Fruit fly (Drosophila melanogaster) whole organism, embryonic: ENCODE measurements around the gene jhamt.

Experiments used
- Atf3 ChIP-seq: fragments of 200-800 bp; sonication (Bioruptor generic); optimal IDR thresholded peaks from 3 replicates; lab custom pipeline; 2016; ENCODE audit warnings: missing biosample characterization, missing genetic modification characterization
- Bdp1 ChIP-seq: fragments of 200-800 bp; sonication (Bioruptor generic); optimal IDR thresholded peaks from 3 replicates; lab custom pipeline; 2016; ENCODE audit warnings: missing biosample characterization, missing genetic modification characterization
- CG10147 ChIP-seq: fragments of 200-800 bp; sonication (Bioruptor generic); optimal IDR thresholded peaks from 2 replicates; lab custom pipeline; 2019; ENCODE audit warnings: missing biosample characterization, mild to moderate bottlenecking, missing genetic modification characterization, moderate library complexity
- CG10209 ChIP-seq: fragments of 200-800 bp; sonication (Bioruptor generic); optimal IDR thresholded peaks from 3 replicates; lab custom pipeline; 2017; ENCODE audit warnings: missing biosample characterization, mild to moderate bottlenecking, missing genetic modification characterization, missing genetic modification reagents
- CG11695 ChIP-seq: fragments of 200-800 bp; sonication (Bioruptor generic); IDR thresholded peaks from 3 replicates; pipeline ENCODE4 v1.3.6; 2022; ENCODE audit warnings: missing biosample characterization, missing genetic modification characterization
- CG12744 ChIP-seq: fragments of 200-800 bp; sonication (Bioruptor generic); optimal IDR thresholded peaks from 2 replicates; lab custom pipeline; 2016; ENCODE audit warnings: missing biosample characterization, missing genetic modification characterization
- CG12769 ChIP-seq: fragments of 200-800 bp; sonication (Bioruptor generic); optimal IDR thresholded peaks from 2 replicates; lab custom pipeline; 2019; ENCODE audit warnings: missing biosample characterization, mild to moderate bottlenecking, missing genetic modification characterization, moderate library complexity
- CG13123 ChIP-seq: fragments of 200-800 bp; sonication (Bioruptor generic); optimal IDR thresholded peaks from 2 replicates; lab custom pipeline; 2016; ENCODE audit warnings: missing biosample characterization, missing genetic modification characterization
- CG13894 ChIP-seq: fragments of 200-800 bp; sonication (Bioruptor generic); optimal IDR thresholded peaks from 3 replicates; lab custom pipeline; 2018; ENCODE audit warnings: missing biosample characterization, mild to moderate bottlenecking, missing genetic modification characterization, moderate library complexity
- CG14014 ChIP-seq: fragments of 200-800 bp; sonication (Bioruptor generic); IDR thresholded peaks from 2 replicates; pipeline ENCODE4 v1.3.6; 2022; ENCODE audit warnings: missing biosample characterization, missing genetic modification characterization
- CG14667 ChIP-seq: fragments of 200-800 bp; sonication (Bioruptor generic); IDR thresholded peaks from 2 replicates; pipeline ENCODE4 v1.3.6; 2022; ENCODE audit warnings: missing biosample characterization, missing genetic modification characterization
- CG16779 ChIP-seq: fragments of 200-800 bp; sonication (Bioruptor generic); IDR thresholded peaks from 2 replicates; pipeline ENCODE4 v1.3.6; 2022; ENCODE audit warnings: missing biosample characterization, missing genetic modification characterization
- CG16815 ChIP-seq: fragments of 200-800 bp; sonication (Bioruptor generic); optimal IDR thresholded peaks from 3 replicates; lab custom pipeline; 2017; ENCODE audit warnings: missing biosample characterization, mild to moderate bottlenecking, missing genetic modification characterization
- CG18476 ChIP-seq: fragments of 200-800 bp; sonication (Bioruptor generic); optimal IDR thresholded peaks from 2 replicates; lab custom pipeline; 2016; ENCODE audit warnings: missing biosample characterization, mild to moderate bottlenecking, missing genetic modification characterization
- CG2120 ChIP-seq: fragments of 200-800 bp; sonication (Bioruptor generic); optimal IDR thresholded peaks from 3 replicates; lab custom pipeline; 2016; ENCODE audit warnings: missing biosample characterization, missing genetic modification characterization
- CG31441 ChIP-seq: fragments of 200-800 bp; sonication (Bioruptor generic); IDR thresholded peaks from 2 replicates; pipeline ENCODE4 v1.3.6; 2022; ENCODE audit warnings: missing biosample characterization, missing genetic modification characterization
- CG6175 ChIP-seq: fragments of 200-800 bp; sonication (Bioruptor generic); IDR thresholded peaks from 3 replicates; pipeline ENCODE4 v1.3.6; 2022; ENCODE audit warnings: missing biosample characterization, missing genetic modification characterization
- CG7745 ChIP-seq: fragments of 200-800 bp; sonication (Bioruptor generic); optimal IDR thresholded peaks from 2 replicates; lab custom pipeline; 2018; ENCODE audit warnings: missing biosample characterization, mild to moderate bottlenecking, missing genetic modification characterization, moderate library complexity
- CG7963 ChIP-seq: fragments of 200-800 bp; sonication (Bioruptor generic); IDR thresholded peaks from 3 replicates; pipeline ENCODE4 v1.3.6; 2022; ENCODE audit warnings: missing biosample characterization, missing genetic modification characterization; ENCODE audit not compliant: partially characterized antibody
- CG8478 ChIP-seq: fragments of >200 bp; optimal IDR thresholded peaks from 2 replicates; lab custom pipeline; 2018
- CG9727 ChIP-seq: fragments of 200-800 bp; sonication (Bioruptor generic); optimal IDR thresholded peaks from 3 replicates; lab custom pipeline; 2017; ENCODE audit warnings: missing biosample characterization, mild to moderate bottlenecking, missing genetic modification characterization
- Deaf1 ChIP-seq: fragments of 200-800 bp; optimal IDR thresholded peaks from 3 replicates; lab custom pipeline; 2019; ENCODE audit warnings: missing biosample characterization, mild to moderate bottlenecking, missing genetic modification characterization, moderate library complexity
- Dfd ChIP-seq, 2 experiments: fragments of >200 bp; optimal IDR thresholded peaks; 2 replicates each; lab custom pipeline; 2017; ENCODE audit warnings: missing biosample characterization in 2 of 2, missing genetic modification characterization in 2 of 2
- Dip3 ChIP-seq: fragments of 200-800 bp; sonication (Bioruptor generic); optimal IDR thresholded peaks from 3 replicates; lab custom pipeline; 2016; ENCODE audit warnings: missing biosample characterization, missing genetic modification characterization
- Dref ChIP-seq: fragments of 200-800 bp; sonication (Bioruptor generic); IDR thresholded peaks from 2 replicates; pipeline ENCODE4 v1.3.6; 2022; ENCODE audit warnings: missing biosample characterization, missing genetic modification characterization
- Gsc ChIP-seq: fragments of 200-800 bp; sonication (Bioruptor generic); IDR thresholded peaks from 2 replicates; pipeline ENCODE4 v1.3.6; 2022; ENCODE audit warnings: missing biosample characterization, missing genetic modification characterization
- HLH4C ChIP-seq: fragments of 200-800 bp; sonication (Bioruptor generic); IDR thresholded peaks from 3 replicates; pipeline ENCODE4 v1.3.6; 2022; ENCODE audit warnings: missing biosample characterization, missing genetic modification characterization; ENCODE audit not compliant: partially characterized antibody
- Hr78 ChIP-seq, 2 experiments: fragments of 200-800 bp in 1 of 2; fragments of >200 bp in 1 of 2; sonication (Bioruptor generic) in 1 of 2; optimal IDR thresholded peaks; 2 replicates each; lab custom pipeline; 2017 to 2019; ENCODE audit warnings: missing biosample characterization in 2 of 2, missing genetic modification characterization in 2 of 2, mild to moderate bottlenecking in 1 of 2, moderate library complexity in 1 of 2
- MTF-1 ChIP-seq: fragments of 200-800 bp; sonication (Bioruptor generic); optimal IDR thresholded peaks from 2 replicates; lab custom pipeline; 2018; ENCODE audit warnings: missing biosample characterization, mild to moderate bottlenecking, missing genetic modification characterization, borderline replicate concordance
- Max ChIP-seq: fragments of 200-800 bp; sonication (Bioruptor generic); optimal IDR thresholded peaks from 2 replicates; lab custom pipeline; 2016; ENCODE audit warnings: missing biosample characterization, mild to moderate bottlenecking, missing genetic modification characterization
- Mrtf ChIP-seq: fragments of 200-800 bp; sonication (Bioruptor generic); IDR thresholded peaks from 3 replicates; pipeline ENCODE4 v1.3.6; 2022; ENCODE audit warnings: missing biosample characterization, missing genetic modification characterization
- Pdp1 ChIP-seq, 2 experiments: fragments of 200-800 bp; sonication (Bioruptor generic); optimal IDR thresholded peaks; 3 replicates each; lab custom pipeline; 2016; ENCODE audit warnings: missing biosample characterization in 2 of 2, missing genetic modification characterization in 2 of 2, mild to moderate bottlenecking in 1 of 2, moderate library complexity in 1 of 2
- Stat92E ChIP-seq, 3 experiments: fragments of >200 bp in 2 of 3; fragments of 200-800 bp in 1 of 3; sonication (Bioruptor generic) in 1 of 3; optimal IDR thresholded peaks; 2 replicates each; lab custom pipeline; 2017 to 2019; ENCODE audit warnings: missing biosample characterization in 3 of 3, missing genetic modification characterization in 3 of 3, mild to moderate bottlenecking in 1 of 3, moderate library complexity in 1 of 3
- YL-1 ChIP-seq: fragments of 200-800 bp; sonication (Bioruptor generic); optimal IDR thresholded peaks from 3 replicates; lab custom pipeline; 2017; ENCODE audit warnings: missing biosample characterization, mild to moderate bottlenecking, missing genetic modification characterization
- crc ChIP-seq: fragments of 200-800 bp; sonication (Bioruptor generic); optimal IDR thresholded peaks from 2 replicates; lab custom pipeline; 2016; ENCODE audit warnings: missing biosample characterization, missing genetic modification characterization
- dysf ChIP-seq: fragments of 200-800 bp; sonication (Bioruptor generic); IDR thresholded peaks from 3 replicates; pipeline ENCODE4 v1.3.6; 2022; ENCODE audit warnings: missing biosample characterization, missing genetic modification characterization
- jing ChIP-seq: fragments of 200-800 bp; sonication (Bioruptor generic); optimal IDR thresholded peaks from 2 replicates; lab custom pipeline; 2018; ENCODE audit warnings: missing biosample characterization, mild to moderate bottlenecking, missing genetic modification characterization
- lmd ChIP-seq: fragments of 200-800 bp; sonication (Bioruptor generic); IDR thresholded peaks from 2 replicates; pipeline ENCODE4 v1.3.6; 2022; ENCODE audit warnings: missing biosample characterization, missing genetic modification characterization
- mam ChIP-seq: fragments of 200-800 bp; sonication (Bioruptor generic); optimal IDR thresholded peaks from 3 replicates; lab custom pipeline; 2016; ENCODE audit warnings: missing biosample characterization, missing genetic modification characterization
- nmo ChIP-seq: fragments of 200-800 bp; sonication (Bioruptor generic); optimal IDR thresholded peaks from 2 replicates; lab custom pipeline; 2018; ENCODE audit warnings: missing biosample characterization, mild to moderate bottlenecking, missing genetic modification characterization, moderate library complexity
- peb ChIP-seq: fragments of 200-800 bp; sonication (Bioruptor generic); IDR thresholded peaks from 2 replicates; pipeline ENCODE4 v1.3.6; 2022; ENCODE audit warnings: missing biosample characterization, missing genetic modification characterization
- pfk ChIP-seq: fragments of 200-800 bp; sonication (Bioruptor generic); optimal IDR thresholded peaks from 2 replicates; lab custom pipeline; 2018; ENCODE audit warnings: missing biosample characterization, mild to moderate bottlenecking, missing genetic modification characterization, moderate library complexity
- pzg ChIP-seq: fragments of 200-800 bp; sonication (Bioruptor generic); optimal IDR thresholded peaks from 3 replicates; lab custom pipeline; 2018; ENCODE audit warnings: missing biosample characterization, mild to moderate bottlenecking, missing genetic modification characterization, moderate library complexity
- seq ChIP-seq: fragments of 200-800 bp; sonication (Bioruptor generic); IDR thresholded peaks from 2 replicates; pipeline ENCODE4 v1.3.6; 2022; ENCODE audit warnings: missing biosample characterization, missing genetic modification characterization
- slbo ChIP-seq: fragments of 200-800 bp; sonication (Bioruptor generic); IDR thresholded peaks from 2 replicates; pipeline ENCODE4 v1.3.6; 2022; ENCODE audit warnings: missing biosample characterization, missing genetic modification characterization
- sna ChIP-seq: fragments of 200-800 bp; sonication (Bioruptor generic); IDR thresholded peaks from 2 replicates; pipeline ENCODE4 v1.3.6; 2022; ENCODE audit warnings: missing biosample characterization, missing genetic modification characterization; ENCODE audit not compliant: partially characterized antibody
- tll ChIP-seq, 2 experiments: fragments of 200-800 bp in 1 of 2; fragments of >200 bp in 1 of 2; sonication (Bioruptor generic) in 1 of 2; optimal IDR thresholded peaks; 2 replicates each; lab custom pipeline; 2017 to 2019; ENCODE audit warnings: missing biosample characterization in 2 of 2, missing genetic modification characterization in 2 of 2, mild to moderate bottlenecking in 1 of 2, moderate library complexity in 1 of 2
- tup ChIP-seq: fragments of 200-800 bp; sonication (Bioruptor generic); optimal IDR thresholded peaks from 2 replicates; lab custom pipeline; 2016; ENCODE audit warnings: missing biosample characterization, mild to moderate bottlenecking, missing genetic modification characterization, moderate library complexity

Gene jhamt

dm6 chr2L:16350742-16351568 is 14.7 kb upstream of the jhamt start (continued):
- TF ChIP-seq jing (GFP tag; lab: Kevin White, UChicago) (peak; percentile 97), crc (GFP tag; lab: Kevin White, UChicago) (peak; percentile 98), mam (GFP tag; lab: Kevin White, UChicago) (peak; percentile 98), CG6175 (GFP tag; lab: Robert Waterston, UW) (peak; percentile 98), CG9727 (GFP tag; lab: Kevin White, UChicago) (peak; percentile 99), CG10209 (GFP tag; lab: Kevin White, UChicago) (peak; percentile 99), tup (GFP tag; lab: Kevin White, UChicago) (peak; percentile 96), Max (peak; percentile 99), CG12769 (tag; lab: Kevin White, UChicago) (peak; percentile 100), dysf (GFP tag; lab: Robert Waterston, UW) (peak; percentile 99), HLH4C (no peak), Mrtf (GFP tag; lab: Robert Waterston, UW) (peak; percentile 99), peb (GFP tag; lab: Robert Waterston, UW) (peak; percentile 98), CG13123 (peak; percentile 97), CG10147 (GFP tag; lab: Kevin White, UChicago) (peak; percentile 99), seq (peak; percentile 99), Stat92E (GFP tag; optimal IDR thresholded peaks at IDR 0.05; lab: Kevin White, UChicago) (peak in 1 of 3 experiments; percentile 99), Gsc (peak; percentile 95), Bdp1 (GFP tag; lab: Kevin White, UChicago) (peak; percentile 91), CG13894 (tag; lab: Kevin White, UChicago) (peak; percentile 99), pzg (GFP tag; lab: Kevin White, UChicago) (peak; percentile 25), CG2120 (GFP tag; lab: Kevin White, UChicago) (peak; percentile 99), CG8478 (lab: Kevin White, UChicago) (no peak), sna (no peak), nmo (peak; percentile 99), CG14667 (GFP tag; lab: Robert Waterston, UW) (peak; percentile 97), CG16779 (GFP tag; lab: Robert Waterston, UW) (peak; percentile 98), CG16815 (GFP tag; lab: Kevin White, UChicago) (peak; percentile 98), Dip3 (GFP tag; lab: Kevin White, UChicago) (peak; percentile 98), CG7963 (no peak), CG12744 (GFP tag; lab: Kevin White, UChicago) (peak; percentile 98), tll (GFP tag; optimal IDR thresholded peaks at IDR 0.05; lab: Kevin White, UChicago) (peak in 1 of 2 experiments; percentile 66), Dfd (GFP tag; optimal IDR thresholded peaks at IDR 0.05; lab: Kevin White, UChicago) (peak in 1 of 2 experiments; percentile 75), Pdp1 (GFP tag; optimal IDR thresholded peaks at IDR 0.05; lab: Kevin White, UChicago) (peak; percentile 98), CG18476 (GFP tag; lab: Kevin White, UChicago) (peak; percentile 98), Dref (GFP tag; lab: Robert Waterston, UW) (peak; percentile 36; the same call in 1 of the 2 replicates), MTF-1 (GFP tag; lab: Kevin White, UChicago) (peak; percentile 98), Hr78 (GFP tag; optimal IDR thresholded peaks at IDR 0.05; lab: Kevin White, UChicago) (peak in 1 of 2 experiments; percentile 96), CG31441 (GFP tag; lab: Robert Waterston, UW) (peak; percentile 96), YL-1 (GFP tag; lab: Kevin White, UChicago) (peak; percentile 97), CG14014 (GFP tag; lab: Robert Waterston, UW) (peak; percentile 99), slbo (GFP tag; lab: Robert Waterston, UW) (peak; percentile 99), CG11695 (GFP tag; lab: Robert Waterston, UW) (peak; percentile 99), CG7745 (tag; lab: Kevin White, UChicago) (peak; percentile 95), Atf3 (GFP tag; lab: Kevin White, UChicago) (peak; percentile 95), pfk (peak; percentile 55), lmd (peak; percentile 99), Deaf1 (tag; lab: Kevin White, UChicago) (peak; percentile 90)
